Fruit fly (Drosophila melanogaster): ENCODE measurements around the gene CG11911.

CG11911 gene

DNA sequence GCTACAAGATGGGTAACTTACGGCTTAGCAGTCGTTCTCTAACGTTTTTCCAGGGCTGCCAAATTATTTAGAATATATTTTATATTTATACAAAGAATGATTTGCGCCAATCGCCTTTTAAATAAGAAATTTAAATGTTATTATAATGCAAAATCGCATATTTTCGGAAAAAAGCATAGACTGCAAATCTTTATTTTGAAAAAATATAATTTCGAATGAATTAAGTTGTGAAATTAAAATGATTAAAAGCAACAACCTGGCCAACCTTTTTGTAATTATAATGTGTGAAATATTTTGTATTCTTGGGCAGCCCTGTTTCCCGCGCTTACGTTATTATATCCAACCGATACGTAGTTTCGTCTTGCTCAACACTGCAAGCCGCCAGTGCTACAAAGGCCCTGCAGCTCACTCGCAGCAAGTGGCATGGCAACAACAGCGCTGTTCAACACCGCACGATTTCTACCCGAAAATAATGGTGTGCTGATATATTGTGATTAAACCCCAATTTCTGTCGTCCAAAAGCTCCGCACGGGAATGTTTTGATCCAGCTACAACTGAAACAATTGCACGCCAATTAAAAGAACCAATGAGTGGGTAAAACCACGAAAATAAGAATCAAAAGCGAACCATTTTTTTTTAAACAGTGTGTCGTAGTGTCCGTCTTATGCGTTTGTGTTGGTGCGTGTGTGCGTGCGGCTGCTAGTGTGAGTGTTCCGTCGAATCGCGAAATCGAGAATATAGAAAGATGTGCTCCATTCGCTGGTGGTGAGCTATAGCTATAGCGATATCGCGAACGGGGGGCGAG lies 23.4 kb downstream of the CG11911 start, which contains the start of gene Pi3K21B (continued):
- TF ChIP-seq Med (GFP tag) (peak; percentile 99), CG1792 (GFP tag; optimal IDR thresholded peaks at IDR 0.05) (peak; percentile 90), Jarid2 (GFP tag; optimal IDR thresholded peaks at IDR 0.05) (peak; percentile 59), Max (GFP tag; optimal IDR thresholded peaks at IDR 0.05) (peak; percentile 88), CG7372 (GFP tag; IDR thresholded peaks at IDR 0.05) (peak; percentile 80), row (GFP tag; IDR thresholded peaks at IDR 0.05) (peak; percentile 86), Xrp1 (GFP tag; IDR thresholded peaks at IDR 0.05) (peak; percentile 83), nerfin-1 (tag; optimal IDR thresholded peaks at IDR 0.05) (peak; percentile 82), CG11723 (GFP tag; optimal IDR thresholded peaks at IDR 0.05) (peak; percentile 80), zen (tag; optimal IDR thresholded peaks at IDR 0.05) (peak; percentile 91), CG7357 (GFP tag; IDR thresholded peaks at IDR 0.05) (peak; percentile 70), CG13894 (tag; optimal IDR thresholded peaks at IDR 0.05) (peak; percentile 89), ab (GFP tag; optimal IDR thresholded peaks at IDR 0.05) (peak; percentile 86), run (tag; optimal IDR thresholded peaks at IDR 0.05) (peak; percentile 67), CG17612 (GFP tag; IDR thresholded peaks at IDR 0.05) (peak; percentile 52; the same call in 1 of the 2 replicates), Trl (optimal IDR thresholded peaks at IDR 0.05) (no peak), Trl (GFP tag; optimal IDR thresholded peaks at IDR 0.05) (peak; percentile 96), sima (GFP tag; optimal IDR thresholded peaks at IDR 0.05) (peak; percentile 36), en (GFP tag; optimal IDR thresholded peaks at IDR 0.05) (peak; percentile 58), CG11504 (tag; optimal IDR thresholded peaks at IDR 0.05) (peak; percentile 88), Meics (GFP tag; optimal IDR thresholded peaks at IDR 0.05) (peak; percentile 87), CG4360 (GFP tag; IDR thresholded peaks at IDR 0.05) (no peak), danr (GFP tag; IDR thresholded peaks at IDR 0.05) (0 out of 2 replicates have a peak, but pooled peaks have one; percentile 31), chn (GFP tag; optimal IDR thresholded peaks at IDR 0.05) (peak; percentile 91), gsb-n (tag; optimal IDR thresholded peaks at IDR 0.05) (peak; percentile 82), CG18599 (GFP tag; optimal IDR thresholded peaks at IDR 0.05) (peak; percentile 92), PHDP (tag; optimal IDR thresholded peaks at IDR 0.05) (peak; percentile 89), vvl (GFP tag; IDR thresholded peaks at IDR 0.05) (peak; percentile 91), CG10366 (GFP tag; IDR thresholded peaks at IDR 0.05) (peak; percentile 83), CG17802 (tag; optimal IDR thresholded peaks at IDR 0.05) (peak; percentile 68), HmgZ (tag; optimal IDR thresholded peaks at IDR 0.05) (peak; percentile 87), CG6689 (GFP tag; IDR thresholded peaks at IDR 0.05) (peak; percentile 83), trh (GFP tag; optimal IDR thresholded peaks at IDR 0.05) (peak; percentile 78), Atf6 (GFP tag; IDR thresholded peaks at IDR 0.05) (peak; percentile 82), Gug (GFP tag; IDR thresholded peaks at IDR 0.05) (peak; percentile 82), CG7928 (GFP tag; optimal IDR thresholded peaks at IDR 0.05) (peak; percentile 99), CG15479 (GFP tag; optimal IDR thresholded peaks at IDR 0.05) (no peak), CG15269 (tag; optimal IDR thresholded peaks at IDR 0.05) (peak; percentile 93), slbo (GFP tag; IDR thresholded peaks at IDR 0.05) (peak; percentile 96), CG4328 (GFP tag; optimal IDR thresholded peaks at IDR 0.05) (peak; percentile 89), kni (GFP tag; optimal IDR thresholded peaks at IDR 0.05) (peak; percentile 87), CG15601 (tag; optimal IDR thresholded peaks at IDR 0.05) (peak; percentile 87), slp2 (GFP tag; optimal IDR thresholded peaks at IDR 0.05) (peak; percentile 78), org-1 (GFP tag; optimal IDR thresholded peaks at IDR 0.05) (peak; percentile 73), CG13287 (GFP tag; IDR thresholded peaks at IDR 0.05; ENCODE audit: partially characterized antibody) (peak; percentile 44; the same call in 1 of the 2 replicates), Hmx (GFP tag; optimal IDR thresholded peaks at IDR 0.05) (peak; percentile 58), CG4404 (GFP tag; IDR thresholded peaks at IDR 0.05) (peak; percentile 77), CG5180 (GFP tag; optimal IDR thresholded peaks at IDR 0.05) (peak; percentile 69), CG6272 (GFP tag; IDR thresholded peaks at IDR 0.05) (peak; percentile 78)
